Worm (Caenorhabditis elegans) whole organism, young adult: ENCODE measurements around the gene spr-2.
A peak's percentile ranks its signal among the peaks of the same experiment; 100 is the strongest.

ENCODE experiments used
- B0035.1 ChIP-seq: sonication (generic microtip); optimal IDR thresholded peaks from 2 replicates; lab custom pipeline; 2016; ENCODE audit warnings: missing genetic modification characterization, mild to moderate bottlenecking, missing compliant biosample characterization, missing genotype, missing genetic modification reagents
- B0336.3 ChIP-seq: fragments of 200-800 bp; sonication (Bioruptor generic); IDR thresholded peaks from 2 replicates; pipeline ENCODE4 v1.3.6; 2022; ENCODE audit warnings: missing genetic modification characterization, missing compliant biosample characterization
- D2030.7 ChIP-seq: fragments of 200-800 bp; sonication (Bioruptor generic); IDR thresholded peaks from 2 replicates; pipeline ENCODE4 v1.3.6; 2022; ENCODE audit warnings: missing genetic modification reagents, missing genetic modification characterization, missing compliant biosample characterization
- F57A8.1 ChIP-seq: fragments of 200-800 bp; sonication (Bioruptor generic); optimal IDR thresholded peaks from 2 replicates; lab custom pipeline; 2018; ENCODE audit warnings: mild to moderate bottlenecking, missing genetic modification characterization, moderate library complexity, missing compliant biosample characterization
- Y53F4B.3 ChIP-seq: fragments of 200-800 bp; sonication (Bioruptor generic); IDR thresholded peaks from 2 replicates; pipeline ENCODE4 v1.3.6; 2022; ENCODE audit warnings: missing genetic modification reagents, missing genetic modification characterization, missing compliant biosample characterization
- Y53G8AR.9 ChIP-seq: fragments of 200-800 bp; sonication (Bioruptor generic); conservative IDR thresholded peaks from 2 replicates; pipeline ENCODE4 v1.3.6; 2022; ENCODE audit warnings: missing genetic modification reagents, missing genetic modification characterization, missing compliant biosample characterization
- atf-7 ChIP-seq: sonication (generic microtip); optimal IDR thresholded peaks from 2 replicates; lab custom pipeline; 2017; ENCODE audit warnings: mild to moderate bottlenecking, missing genetic modification characterization, missing compliant biosample characterization
- athp-1 ChIP-seq: sonication (generic microtip); optimal IDR thresholded peaks from 2 replicates; lab custom pipeline; 2017; ENCODE audit warnings: mild to moderate bottlenecking, missing genetic modification characterization, missing compliant biosample characterization
- attf-3 ChIP-seq: fragments of 200-800 bp; sonication (Bioruptor generic); conservative IDR thresholded peaks from 2 replicates; pipeline ENCODE4 v1.3.6; 2022; ENCODE audit warnings: missing genetic modification reagents, missing genetic modification characterization, missing compliant biosample characterization
- attf-6 ChIP-seq: fragments of 200-800 bp; sonication (Bioruptor generic); IDR thresholded peaks from 2 replicates; pipeline ENCODE4 v1.3.6; 2022; ENCODE audit warnings: missing genetic modification reagents, missing genetic modification characterization, missing compliant biosample characterization
- ceh-100 ChIP-seq: fragments of 200-800 bp; sonication (Bioruptor generic); IDR thresholded peaks from 2 replicates; pipeline ENCODE4 v1.3.6; 2022; ENCODE audit warnings: missing genetic modification reagents, missing genetic modification characterization, missing compliant biosample characterization
- ceh-40 ChIP-seq: fragments of 200-800 bp; sonication (Bioruptor generic); IDR thresholded peaks from 2 replicates; pipeline ENCODE4 v1.3.6; 2022; ENCODE audit warnings: missing genetic modification characterization, missing compliant biosample characterization
- ceh-58 ChIP-seq: fragments of 200-800 bp; sonication (Bioruptor generic); IDR thresholded peaks from 2 replicates; pipeline ENCODE4 v1.3.6; 2022; ENCODE audit warnings: missing genetic modification characterization, missing compliant biosample characterization
- egl-44 ChIP-seq: fragments of 200-800 bp; sonication (Bioruptor generic); IDR thresholded peaks from 2 replicates; pipeline ENCODE4 v1.3.6; 2022; ENCODE audit warnings: missing genetic modification reagents, missing genetic modification characterization, missing compliant biosample characterization
- egrh-3 ChIP-seq: fragments of 200-800 bp; sonication (Bioruptor generic); IDR thresholded peaks from 2 replicates; pipeline ENCODE4 v1.3.6; 2022; ENCODE audit warnings: missing genetic modification reagents, missing genetic modification characterization, missing compliant biosample characterization
- hlh-26 ChIP-seq: fragments of 200-800 bp; sonication (Bioruptor generic); conservative IDR thresholded peaks from 2 replicates; pipeline ENCODE4 v1.3.6; 2022; ENCODE audit warnings: missing genetic modification reagents, missing genetic modification characterization, missing compliant biosample characterization
- hmg-1.2 ChIP-seq: fragments of 200-800 bp; sonication (Bioruptor generic); IDR thresholded peaks from 2 replicates; pipeline ENCODE4 v1.3.6; 2022; ENCODE audit warnings: missing genetic modification reagents, missing genetic modification characterization, missing compliant biosample characterization
- hmg-20 ChIP-seq: fragments of 200-800 bp; sonication (Bioruptor generic); IDR thresholded peaks from 2 replicates; pipeline ENCODE4 v1.3.6; 2022; ENCODE audit warnings: missing genetic modification reagents, missing genetic modification characterization, missing compliant biosample characterization
- hrde-1 ChIP-seq: sonication (generic microtip); optimal IDR thresholded peaks from 2 replicates; lab custom pipeline; 2016; ENCODE audit warnings: missing genetic modification characterization, mild to moderate bottlenecking, missing compliant biosample characterization, moderate library complexity, missing genotype, missing genetic modification reagents, borderline replicate concordance
- lag-1 ChIP-seq: fragments of 200-800 bp; sonication (Bioruptor generic); IDR thresholded peaks from 2 replicates; pipeline ENCODE4 v1.3.6; 2022; ENCODE audit warnings: missing genetic modification reagents, missing genetic modification characterization, missing compliant biosample characterization
- lsy-27 ChIP-seq: sonication (generic microtip); optimal IDR thresholded peaks from 2 replicates; lab custom pipeline; 2017; ENCODE audit warnings: missing genetic modification characterization, mild to moderate bottlenecking, missing compliant biosample characterization, antibody characterized with exemption, missing genotype, borderline replicate concordance; ENCODE audit not compliant: insufficient read depth
- madf-8 ChIP-seq: fragments of 200-800 bp; sonication (Bioruptor generic); conservative IDR thresholded peaks from 2 replicates; pipeline ENCODE4 v1.3.6; 2022; ENCODE audit warnings: missing genetic modification reagents, missing genetic modification characterization, missing compliant biosample characterization
- mel-28 ChIP-seq: sonication (generic microtip); optimal IDR thresholded peaks from 2 replicates; lab custom pipeline; 2016; ENCODE audit warnings: borderline replicate concordance, mild to moderate bottlenecking, missing genetic modification characterization, missing compliant biosample characterization
- nhr-80 ChIP-seq: sonication (generic microtip); optimal IDR thresholded peaks from 2 replicates; lab custom pipeline; 2016; ENCODE audit warnings: missing genetic modification characterization, missing compliant biosample characterization
- pbrm-1 ChIP-seq: fragments of 200-800 bp; sonication (Bioruptor generic); IDR thresholded peaks from 2 replicates; pipeline ENCODE4 v1.3.6; 2022; ENCODE audit warnings: missing genetic modification reagents, missing genetic modification characterization, missing compliant biosample characterization
- sdz-38 ChIP-seq: sonication (generic microtip); optimal IDR thresholded peaks from 2 replicates; lab custom pipeline; 2016; ENCODE audit warnings: missing genotype, missing genetic modification characterization, missing compliant biosample characterization
- tbp1 ChIP-seq: fragments of 200-800 bp; sonication (Bioruptor generic); optimal IDR thresholded peaks from 2 replicates; lab custom pipeline; 2018; ENCODE audit warnings: mild to moderate bottlenecking, missing genetic modification characterization, missing compliant biosample characterization
- tlf-1 ChIP-seq: fragments of 200-800 bp; sonication (Bioruptor generic); optimal IDR thresholded peaks from 2 replicates; lab custom pipeline; 2018; ENCODE audit warnings: mild to moderate bottlenecking, missing genetic modification characterization, missing compliant biosample characterization
- unc-62 ChIP-seq: fragments of 150-350 bp; optimal IDR thresholded peaks from 2 replicates; lab custom pipeline; 2014; ENCODE audit warnings: missing biosample characterization, missing genetic modification reagents, missing genetic modification characterization
- zfh-2 ChIP-seq: fragments of 200-800 bp; sonication (Bioruptor generic); conservative IDR thresholded peaks from 2 replicates; pipeline ENCODE4 v1.3.6; 2022; ENCODE audit warnings: missing genetic modification reagents, missing genetic modification characterization, missing compliant biosample characterization
- zim-3 ChIP-seq: sonication (generic microtip); optimal IDR thresholded peaks from 2 replicates; lab custom pipeline; 2017; ENCODE audit warnings: mild to moderate bottlenecking, missing genetic modification characterization, moderate library complexity, missing compliant biosample characterization
- ztf-25 ChIP-seq: fragments of 200-800 bp; sonication (Bioruptor generic); IDR thresholded peaks from 2 replicates; pipeline ENCODE4 v1.3.6; 2022; ENCODE audit warnings: missing genetic modification reagents, missing genetic modification characterization, missing compliant biosample characterization
- ztf-26 ChIP-seq: sonication (generic microtip); optimal IDR thresholded peaks from 2 replicates; lab custom pipeline; 2017; ENCODE audit warnings: missing genetic modification characterization, missing compliant biosample characterization
- ztf-3 ChIP-seq: fragments of 200-800 bp; sonication (Bioruptor generic); optimal IDR thresholded peaks from 2 replicates; lab custom pipeline; 2018; ENCODE audit warnings: mild to moderate bottlenecking, missing genetic modification characterization, missing compliant biosample characterization
- ztf-6 ChIP-seq: fragments of 200-800 bp; sonication (Bioruptor generic); IDR thresholded peaks from 2 replicates; pipeline ENCODE4 v1.3.6; 2022; ENCODE audit warnings: missing genetic modification reagents, missing genetic modification characterization, missing compliant biosample characterization

The spr-2 gene

DNA sequence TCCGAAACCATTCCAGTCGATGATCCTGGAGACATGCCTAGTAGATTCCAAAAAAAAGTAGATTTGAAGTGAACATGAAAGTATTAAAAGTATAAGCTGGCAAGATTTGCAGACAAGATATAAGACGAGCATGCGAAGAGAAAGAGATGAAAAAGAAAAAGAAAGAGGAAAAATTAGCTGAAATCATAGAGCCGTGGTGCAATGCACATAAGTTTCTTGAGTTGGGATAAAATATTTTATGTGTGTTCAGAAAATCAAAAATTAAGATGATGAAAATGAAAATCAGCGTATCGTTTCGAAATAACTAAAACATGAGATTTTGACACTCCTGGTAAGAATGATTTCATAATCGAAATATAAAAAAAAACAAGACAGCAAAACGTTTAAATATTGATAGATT is 46.8 kb upstream of the spr-2 start, which contains the start of gene T11B7.2:
TSS of gene T11B7.2 (minus strand) at position 101 of the 400 bp plus-strand sequence.
- TF ChIP-seq hmg-1.2 (GFP tag; lab: Robert Waterston, UW) = no peak
- TF ChIP-seq ztf-26 (tag; lab: Kevin White, UChicago) = no peak
- TF ChIP-seq tbp1 (GFP tag; lab: Kevin White, UChicago) = no peak
- TF ChIP-seq hrde-1 (tag; lab: Kevin White, UChicago) = no peak
- no peak for TF ChIP-seq tlf-1 (GFP tag; lab: Kevin White, UChicago)
- TF ChIP-seq sdz-38 (tag; lab: Kevin White, UChicago) = no peak
- no peak for TF ChIP-seq pbrm-1 (GFP tag; lab: Robert Waterston, UW)
- TF ChIP-seq B0336.3 (GFP tag; lab: Robert Waterston, UW) = no peak
- TF ChIP-seq athp-1 (tag; lab: Kevin White, UChicago) = no peak
- TF ChIP-seq Y53G8AR.9 (GFP tag; lab: Robert Waterston, UW) = no peak
- no peak for TF ChIP-seq F57A8.1 (GFP tag; lab: Kevin White, UChicago)
- no peak for TF ChIP-seq ztf-3 (GFP tag; lab: Kevin White, UChicago)
- no peak for TF ChIP-seq zim-3 (tag; lab: Kevin White, UChicago)
- no peak for TF ChIP-seq atf-7
- TF ChIP-seq attf-6 (GFP tag; lab: Robert Waterston, UW) = no peak
- TF ChIP-seq ceh-58 = no peak
- TF ChIP-seq D2030.7 = no peak

DNA sequence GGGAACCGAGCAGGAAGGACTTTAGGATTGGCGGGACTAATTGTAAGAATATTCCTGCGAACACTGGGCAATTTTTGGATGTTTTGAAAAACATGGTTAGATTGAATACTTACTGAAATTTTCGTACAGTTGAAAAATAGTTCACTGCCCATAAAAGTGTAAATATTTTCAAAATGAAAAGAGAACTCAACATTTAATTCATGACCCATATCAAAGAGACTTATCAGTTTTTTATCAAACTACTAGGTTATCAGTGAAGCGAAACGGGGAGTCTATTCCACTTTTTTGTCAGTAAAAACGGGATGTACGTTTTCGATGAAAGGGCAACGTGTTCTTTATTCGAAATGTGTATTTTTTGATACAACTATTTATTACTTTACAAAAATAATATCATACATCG is 45.3 kb upstream of the spr-2 start:
- TF ChIP-seq tlf-1 (GFP tag; lab: Kevin White, UChicago) (no peak), nhr-80 (tag; lab: Kevin White, UChicago) (peak; percentile 68)

DNA sequence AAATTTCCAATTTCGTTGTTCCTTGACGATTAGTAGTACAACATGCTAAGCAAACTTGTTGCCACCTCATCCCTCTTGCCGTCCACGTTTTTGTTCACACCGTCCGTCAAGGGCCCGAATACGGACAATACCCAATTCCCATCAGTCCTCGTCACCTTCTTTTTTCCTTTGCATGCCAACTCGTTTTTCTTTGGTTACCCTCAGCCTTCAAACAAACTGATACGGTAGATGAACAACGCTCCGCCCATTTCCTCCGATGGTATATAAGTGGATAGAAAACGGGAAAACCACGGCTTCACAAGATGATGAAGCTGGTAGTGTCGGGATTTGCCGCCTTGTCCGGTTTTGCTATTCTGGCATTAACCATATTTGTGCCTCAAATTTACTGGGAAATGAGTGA is 43.3 kb upstream of the spr-2 start, which contains the start of gene col-118:
TSS of gene col-118 (plus strand) at position 301 of the 400 bp plus-strand sequence.
- no peak for TF ChIP-seq tbp1 (GFP tag; lab: Kevin White, UChicago)
- TF ChIP-seq Y53F4B.3 (GFP tag; lab: Robert Waterston, UW) = no peak
- no peak for TF ChIP-seq ceh-40 (GFP tag; lab: Robert Waterston, UW)
- no peak for TF ChIP-seq mel-28 (tag; lab: Kevin White, UChicago)
- TF ChIP-seq ztf-25 (GFP tag; lab: Robert Waterston, UW) = no peak
- TF ChIP-seq hmg-20 = no peak
- TF ChIP-seq ceh-100 (GFP tag; lab: Robert Waterston, UW) = no peak

DNA sequence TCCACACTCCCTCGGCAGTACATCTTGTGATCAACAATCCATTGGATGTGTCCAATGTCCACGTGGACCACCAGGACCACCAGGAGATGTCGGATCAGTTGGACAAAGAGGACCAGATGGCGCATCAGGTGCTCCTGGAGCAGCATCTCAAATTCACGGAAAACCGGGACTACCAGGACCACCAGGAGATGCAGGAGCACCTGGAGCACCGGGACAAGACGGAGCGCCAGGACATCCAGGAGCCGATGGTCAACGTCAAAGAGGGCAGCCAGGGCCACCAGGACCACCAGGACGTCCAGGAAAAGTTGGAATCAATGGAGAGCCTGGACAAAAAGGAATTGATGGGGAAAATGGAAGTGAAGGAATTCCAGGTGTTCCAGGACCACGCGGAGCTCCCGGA is 42.3 kb upstream of the spr-2 start:
- no peak for TF ChIP-seq lsy-27 (tag; lab: Kevin White, UChicago)
- TF ChIP-seq ztf-6 (GFP tag; lab: Robert Waterston, UW) = no peak
- no peak for TF ChIP-seq unc-62 (GFP tag; lab: Kevin White, UChicago)
- TF ChIP-seq attf-3 (GFP tag; lab: Robert Waterston, UW) = no peak
- peak; percentile 35; the same call in 1 of the 2 replicates for TF ChIP-seq egrh-3 (GFP tag; lab: Robert Waterston, UW)
- TF ChIP-seq hrde-1 (tag; lab: Kevin White, UChicago) = no peak
- no peak for TF ChIP-seq tlf-1 (GFP tag; lab: Kevin White, UChicago)
- no peak for TF ChIP-seq egl-44 (GFP tag; lab: Robert Waterston, UW)
- no peak for TF ChIP-seq hlh-26 (GFP tag; lab: Robert Waterston, UW)
- no peak for TF ChIP-seq B0035.1 (tag; lab: Kevin White, UChicago)
- no peak for TF ChIP-seq mel-28 (tag; lab: Kevin White, UChicago)
- peak; percentile 83 for TF ChIP-seq zfh-2
- TF ChIP-seq lag-1 (GFP tag; lab: Robert Waterston, UW) = no peak
- TF ChIP-seq madf-8 (GFP tag; lab: Robert Waterston, UW) = no peak
